Fruit fly (Drosophila melanogaster) whole organism, embryonic: ENCODE results near the gene Tctp.

ENCODE experiments used
- Atf-2 ChIP-seq: fragments of 200-800 bp; sonication (Bioruptor generic); optimal IDR thresholded peaks from 2 replicates; lab custom pipeline; 2016; ENCODE audit warnings: missing biosample characterization, missing genetic modification characterization
- C15 ChIP-seq: fragments of 200-800 bp; sonication (Bioruptor generic); IDR thresholded peaks from 3 replicates; pipeline ENCODE4 v1.3.6; 2022; ENCODE audit warnings: missing biosample characterization, missing genetic modification characterization
- CG10209 ChIP-seq: fragments of 200-800 bp; sonication (Bioruptor generic); optimal IDR thresholded peaks from 3 replicates; lab custom pipeline; 2017; ENCODE audit warnings: missing biosample characterization, mild to moderate bottlenecking, missing genetic modification characterization, missing genetic modification reagents
- CG11085 ChIP-seq: fragments of 200-800 bp; sonication (Bioruptor generic); IDR thresholded peaks from 2 replicates; pipeline ENCODE4 v1.3.6; 2022; ENCODE audit warnings: missing biosample characterization, missing genetic modification characterization
- CG11247 ChIP-seq: fragments of 200-800 bp; sonication (Bioruptor generic); IDR thresholded peaks from 2 replicates; pipeline ENCODE4 v1.3.6; 2022; ENCODE audit warnings: missing biosample characterization, missing genetic modification characterization
- CG11696 ChIP-seq: fragments of 200-800 bp; sonication (Bioruptor generic); IDR thresholded peaks from 2 replicates; pipeline ENCODE4 v1.3.6; 2022; ENCODE audit warnings: missing biosample characterization, missing genetic modification characterization
- CG12071 ChIP-seq: fragments of 200-800 bp; sonication (Bioruptor generic); optimal IDR thresholded peaks from 3 replicates; lab custom pipeline; 2018; ENCODE audit warnings: missing biosample characterization, mild to moderate bottlenecking, missing genetic modification characterization
- CG13624 ChIP-seq: fragments of 200-800 bp; sonication (Bioruptor generic); optimal IDR thresholded peaks from 2 replicates; lab custom pipeline; 2016; ENCODE audit warnings: missing biosample characterization, missing genetic modification characterization
- CG13775 ChIP-seq: fragments of 200-800 bp; sonication (Bioruptor generic); optimal IDR thresholded peaks from 3 replicates; lab custom pipeline; 2017; ENCODE audit warnings: missing biosample characterization, mild to moderate bottlenecking, missing genetic modification characterization
- CG15011 ChIP-seq: fragments of 200-800 bp; sonication (Bioruptor generic); optimal IDR thresholded peaks from 3 replicates; lab custom pipeline; 2018; ENCODE audit warnings: missing biosample characterization, mild to moderate bottlenecking, missing genetic modification characterization
- CG15479 ChIP-seq: fragments of 200-800 bp; sonication (Bioruptor generic); optimal IDR thresholded peaks from 3 replicates; lab custom pipeline; 2019; ENCODE audit warnings: missing biosample characterization, mild to moderate bottlenecking, missing genetic modification characterization, moderate library complexity
- CG18262 ChIP-seq: fragments of 200-800 bp; optimal IDR thresholded peaks from 3 replicates; lab custom pipeline; 2019; ENCODE audit warnings: missing biosample characterization, mild to moderate bottlenecking, missing genetic modification characterization, moderate library complexity
- CG2889 ChIP-seq: fragments of 200-800 bp; sonication (Bioruptor generic); IDR thresholded peaks from 3 replicates; pipeline ENCODE4 v1.3.6; 2022; ENCODE audit warnings: missing biosample characterization, missing genetic modification characterization
- CG6654 ChIP-seq: fragments of 200-800 bp; sonication (Bioruptor generic); optimal IDR thresholded peaks from 2 replicates; lab custom pipeline; 2017; ENCODE audit warnings: missing biosample characterization, mild to moderate bottlenecking, missing genetic modification characterization
- CG6765 ChIP-seq: fragments of 200-800 bp; sonication (Bioruptor generic); optimal IDR thresholded peaks from 3 replicates; lab custom pipeline; 2017; ENCODE audit warnings: missing biosample characterization, mild to moderate bottlenecking, missing genetic modification characterization
- CG7745 ChIP-seq: fragments of 200-800 bp; sonication (Bioruptor generic); optimal IDR thresholded peaks from 2 replicates; lab custom pipeline; 2018; ENCODE audit warnings: missing biosample characterization, mild to moderate bottlenecking, missing genetic modification characterization, moderate library complexity
- CG8388 ChIP-seq: fragments of 200-800 bp; sonication (Bioruptor generic); optimal IDR thresholded peaks from 2 replicates; lab custom pipeline; 2019; ENCODE audit warnings: missing biosample characterization, mild to moderate bottlenecking, missing genetic modification characterization, moderate library complexity
- Doc2 ChIP-seq: fragments of 200-800 bp; sonication (Bioruptor generic); IDR thresholded peaks from 2 replicates; pipeline ENCODE4 v1.3.6; 2022; ENCODE audit warnings: missing biosample characterization, missing genetic modification characterization
- Fer3 ChIP-seq: fragments of 200-800 bp; sonication (Bioruptor generic); optimal IDR thresholded peaks from 2 replicates; lab custom pipeline; 2018; ENCODE audit warnings: missing biosample characterization, mild to moderate bottlenecking, missing genetic modification characterization, moderate library complexity
- HLH3B ChIP-seq: fragments of 200-800 bp; sonication (Bioruptor generic); IDR thresholded peaks from 2 replicates; pipeline ENCODE4 v1.3.6; 2022; ENCODE audit warnings: missing biosample characterization, missing genetic modification characterization
- Mrtf ChIP-seq: fragments of 200-800 bp; sonication (Bioruptor generic); IDR thresholded peaks from 3 replicates; pipeline ENCODE4 v1.3.6; 2022; ENCODE audit warnings: missing biosample characterization, missing genetic modification characterization
- NFAT ChIP-seq: fragments of 200-800 bp; sonication (Bioruptor generic); IDR thresholded peaks from 2 replicates; pipeline ENCODE4 v1.3.6; 2022; ENCODE audit warnings: missing biosample characterization, missing genetic modification characterization
- Ravus ChIP-seq: fragments of 200-800 bp; sonication (Bioruptor generic); IDR thresholded peaks from 2 replicates; pipeline ENCODE4 v1.3.6; 2022; ENCODE audit warnings: missing biosample characterization, missing genetic modification characterization
- Stat92E ChIP-seq, 3 experiments: fragments of >200 bp in 2 of 3; fragments of 200-800 bp in 1 of 3; sonication (Bioruptor generic) in 1 of 3; optimal IDR thresholded peaks; 2 replicates each; lab custom pipeline; 2017 to 2019; ENCODE audit warnings: missing biosample characterization in 3 of 3, missing genetic modification characterization in 3 of 3, mild to moderate bottlenecking in 1 of 3, moderate library complexity in 1 of 3
- Trl ChIP-seq, 3 experiments: fragments of >200 bp in 2 of 3; fragments of 200-800 bp in 1 of 3; sonication (Bioruptor generic) in 1 of 3; optimal IDR thresholded peaks; 2 replicates in 1 of 3; 3 replicates in 2 of 3; lab custom pipeline; 2016 to 2017; ENCODE audit warnings: missing biosample characterization in 1 of 3, missing genetic modification characterization in 1 of 3
- btn ChIP-seq: fragments of 200-800 bp; sonication (Bioruptor generic); optimal IDR thresholded peaks from 2 replicates; lab custom pipeline; 2016; ENCODE audit warnings: missing biosample characterization, missing genetic modification characterization
- chif ChIP-seq, 2 experiments: fragments of 200-800 bp; sonication (Bioruptor generic); optimal IDR thresholded peaks; 3 replicates each; lab custom pipeline; 2016; ENCODE audit warnings: missing biosample characterization in 2 of 2, missing genetic modification characterization in 2 of 2
- chinmo ChIP-seq: fragments of 200-800 bp; sonication (Bioruptor generic); IDR thresholded peaks from 4 replicates; pipeline ENCODE4 v1.3.6; 2022; ENCODE audit warnings: missing biosample characterization, missing genetic modification characterization; ENCODE audit not compliant: partially characterized antibody
- esg ChIP-seq: fragments of 200-800 bp; sonication (Bioruptor generic); conservative IDR thresholded peaks from 2 replicates; pipeline ENCODE4 v1.3.6; 2022; ENCODE audit warnings: missing biosample characterization, missing genetic modification characterization
- ftz-f1 ChIP-seq: fragments of 200-800 bp; sonication (Bioruptor generic); optimal IDR thresholded peaks from 2 replicates; lab custom pipeline; 2016; ENCODE audit warnings: missing biosample characterization, missing genetic modification characterization
- gsb ChIP-seq: fragments of 200-800 bp; sonication (Bioruptor generic); IDR thresholded peaks from 2 replicates; pipeline ENCODE4 v1.3.6; 2022; ENCODE audit warnings: missing biosample characterization, missing genetic modification characterization
- gt ChIP-seq: fragments of 200-800 bp; sonication (Bioruptor generic); IDR thresholded peaks from 2 replicates; pipeline ENCODE4 v1.3.6; 2022; ENCODE audit warnings: missing biosample characterization, missing genetic modification characterization
- hbn ChIP-seq: fragments of 200-800 bp; sonication (Bioruptor generic); IDR thresholded peaks from 2 replicates; pipeline ENCODE4 v1.3.6; 2022; ENCODE audit warnings: missing biosample characterization, missing genetic modification characterization; ENCODE audit not compliant: partially characterized antibody
- lola ChIP-seq, 3 experiments: fragments of >200 bp in 2 of 3; fragments of 200-800 bp in 1 of 3; sonication (Bioruptor generic) in 1 of 3; optimal IDR thresholded peaks; 2 replicates each; lab custom pipeline; 2017 to 2019; ENCODE audit warnings: missing biosample characterization in 3 of 3, missing genetic modification characterization in 3 of 3, mild to moderate bottlenecking in 1 of 3, moderate library complexity in 1 of 3
- nerfin-2 ChIP-seq: fragments of 200-800 bp; sonication (Bioruptor generic); IDR thresholded peaks from 2 replicates; pipeline ENCODE4 v1.3.6; 2022; ENCODE audit warnings: missing biosample characterization, missing genetic modification characterization; ENCODE audit not compliant: partially characterized antibody
- phol ChIP-seq: fragments of 200-800 bp; sonication (Bioruptor generic); optimal IDR thresholded peaks from 3 replicates; lab custom pipeline; 2018; ENCODE audit warnings: missing biosample characterization, mild to moderate bottlenecking, missing genetic modification characterization, moderate library complexity
- run ChIP-seq: fragments of 200-800 bp; sonication (Bioruptor generic); optimal IDR thresholded peaks from 3 replicates; lab custom pipeline; 2018; ENCODE audit warnings: missing biosample characterization, mild to moderate bottlenecking, missing genetic modification characterization
- seq ChIP-seq: fragments of 200-800 bp; sonication (Bioruptor generic); IDR thresholded peaks from 2 replicates; pipeline ENCODE4 v1.3.6; 2022; ENCODE audit warnings: missing biosample characterization, missing genetic modification characterization
- slou ChIP-seq: fragments of 200-800 bp; sonication (Bioruptor generic); optimal IDR thresholded peaks from 3 replicates; lab custom pipeline; 2016; ENCODE audit warnings: missing biosample characterization, missing genetic modification characterization
- so ChIP-seq: fragments of 200-800 bp; sonication (Bioruptor generic); IDR thresholded peaks from 3 replicates; pipeline ENCODE4 v1.3.6; 2022; ENCODE audit warnings: missing biosample characterization, missing genetic modification characterization
- sqz ChIP-seq: fragments of 200-800 bp; sonication (Bioruptor generic); optimal IDR thresholded peaks from 3 replicates; lab custom pipeline; 2018; ENCODE audit warnings: missing biosample characterization, mild to moderate bottlenecking, missing genetic modification characterization
- sr ChIP-seq: fragments of 200-800 bp; sonication (Bioruptor generic); IDR thresholded peaks from 3 replicates; pipeline ENCODE4 v1.3.6; 2022; ENCODE audit warnings: missing biosample characterization, missing genetic modification characterization
- tio ChIP-seq: fragments of 200-800 bp; sonication (Bioruptor generic); optimal IDR thresholded peaks from 2 replicates; lab custom pipeline; 2017; ENCODE audit warnings: missing biosample characterization, missing genetic modification characterization, inconsistent platforms
- tna ChIP-seq: fragments of 200-800 bp; sonication (Bioruptor generic); IDR thresholded peaks from 2 replicates; pipeline ENCODE4 v1.3.6; 2022; ENCODE audit warnings: missing biosample characterization, missing genetic modification characterization; ENCODE audit not compliant: partially characterized antibody
- ttk ChIP-seq: fragments of 200-800 bp; sonication (Bioruptor generic); IDR thresholded peaks from 2 replicates; pipeline ENCODE4 v2.1.2; 2022; ENCODE audit warnings: missing biosample characterization, missing genetic modification characterization
- wek ChIP-seq: fragments of 200-800 bp; sonication (Bioruptor generic); optimal IDR thresholded peaks from 3 replicates; lab custom pipeline; 2018; ENCODE audit warnings: missing biosample characterization, mild to moderate bottlenecking, missing genetic modification characterization, moderate library complexity
- wor ChIP-seq: fragments of 200-800 bp; sonication (Bioruptor generic); IDR thresholded peaks from 2 replicates; pipeline ENCODE4 v1.3.6; 2022; ENCODE audit warnings: missing biosample characterization, missing genetic modification characterization
- zen2 ChIP-seq: fragments of 200-800 bp; sonication (Bioruptor generic); IDR thresholded peaks from 3 replicates; pipeline ENCODE4 v1.3.6; 2022; ENCODE audit warnings: missing biosample characterization, missing genetic modification characterization; ENCODE audit not compliant: partially characterized antibody

Gene Tctp

DNA sequence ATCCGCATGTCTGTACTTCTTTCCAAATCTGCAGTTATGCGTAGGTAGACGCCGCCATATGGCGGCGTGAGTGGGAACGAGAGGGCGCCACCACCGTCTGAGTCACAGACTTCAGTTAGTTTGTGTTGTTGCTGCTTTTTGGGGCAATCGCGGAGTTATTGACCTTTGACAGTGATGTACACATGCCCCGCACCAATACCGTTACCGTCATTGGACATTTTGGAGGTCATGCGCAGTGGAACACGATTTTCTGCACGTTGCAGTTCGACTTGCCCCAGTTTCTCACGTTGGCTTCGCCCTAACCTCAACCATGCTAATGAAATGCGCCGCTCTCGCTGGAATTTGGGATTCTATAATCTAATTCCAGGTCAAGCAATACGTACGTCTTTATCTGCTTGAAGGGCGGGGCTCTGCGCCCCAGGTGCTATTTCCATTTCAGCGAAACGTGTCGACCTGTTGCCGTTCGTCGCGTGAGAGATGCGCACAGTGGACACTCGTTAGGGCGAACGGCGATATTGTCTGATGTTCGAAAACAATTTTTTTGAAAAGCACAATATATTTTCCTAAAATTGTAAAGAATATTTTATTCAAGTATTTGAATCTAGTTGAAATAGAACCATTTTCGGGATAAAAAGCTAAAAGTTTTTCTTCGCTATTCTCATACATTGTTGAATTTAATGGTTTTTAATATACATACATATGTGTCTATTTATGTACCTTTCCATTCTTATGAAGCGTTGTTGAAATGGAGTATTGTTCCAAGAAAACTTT, 1.4 kb downstream of the Tctp start (continued):
- peak; percentile 55 to 66 for TF ChIP-seq chif (GFP tag; optimal IDR thresholded peaks at IDR 0.05; lab: Kevin White, UChicago)
- no peak for TF ChIP-seq run (tag; lab: Kevin White, UChicago)
- TF ChIP-seq C15 = peak; percentile 54; the same call in 1 of the 3 replicates
- no peak for TF ChIP-seq CG15011 (GFP tag; lab: Kevin White, UChicago)
- no peak for TF ChIP-seq wek (GFP tag; lab: Kevin White, UChicago)
- TF ChIP-seq zen2 (GFP tag; lab: Robert Waterston, UW) = no peak
- TF ChIP-seq CG12071 (GFP tag; lab: Kevin White, UChicago) = peak; percentile 58
- peak; percentile 67; the same call in 2 of the 3 replicates for TF ChIP-seq sr (GFP tag; lab: Robert Waterston, UW)
- peak; percentile 64 for TF ChIP-seq Mrtf
- TF ChIP-seq tio (GFP tag; lab: Kevin White, UChicago) = no peak
- peak; percentile 53 for TF ChIP-seq CG13775 (GFP tag; lab: Kevin White, UChicago)
- TF ChIP-seq CG7745 (tag; lab: Kevin White, UChicago) = no peak
- TF ChIP-seq wor (GFP tag; lab: Robert Waterston, UW) = peak; percentile 30; the same call in 1 of the 2 replicates
- TF ChIP-seq tna = no peak
- TF ChIP-seq Fer3 = peak; percentile 82
- peak; percentile 10 for TF ChIP-seq sqz (GFP tag; lab: Kevin White, UChicago)
- peak in 1 of 3 experiments; percentile 49 for TF ChIP-seq lola (GFP tag; optimal IDR thresholded peaks at IDR 0.05; lab: Kevin White, UChicago)
- TF ChIP-seq CG10209 (GFP tag; lab: Kevin White, UChicago) = peak; percentile 57
- peak; percentile 60 for TF ChIP-seq CG11247 (GFP tag; lab: Robert Waterston, UW)
- no peak for TF ChIP-seq gsb (GFP tag; lab: Robert Waterston, UW)
- no peak for TF ChIP-seq hbn (GFP tag; lab: Robert Waterston, UW)
- 0 out of 2 replicates have a peak, but pooled peaks have one; percentile 17 for TF ChIP-seq CG11696
- peak; percentile 83; the same call in 3 of the 4 replicates for TF ChIP-seq chinmo (GFP tag; lab: Robert Waterston, UW)
- TF ChIP-seq CG8388 (GFP tag; lab: Kevin White, UChicago) = peak; percentile 43
- peak; percentile 33; the same call in 1 of the 2 replicates for TF ChIP-seq gt (GFP tag; lab: Robert Waterston, UW)
- TF ChIP-seq CG15479 (GFP tag; lab: Kevin White, UChicago) = no peak
- peak; percentile 65 for TF ChIP-seq ttk (GFP tag; lab: Robert Waterston, UW)
- peak; percentile 64; the same call in 1 of the 3 replicates for TF ChIP-seq so (GFP tag; lab: Robert Waterston, UW)
- no peak for TF ChIP-seq nerfin-2
- peak; percentile 19 for TF ChIP-seq CG6654
- TF ChIP-seq slou (GFP tag; lab: Kevin White, UChicago) = peak; percentile 57
- TF ChIP-seq CG2889 (GFP tag; lab: Robert Waterston, UW) = peak; percentile 64
- TF ChIP-seq Doc2 (GFP tag; lab: Robert Waterston, UW) = no peak
- peak; percentile 52 for TF ChIP-seq CG6765
- peak; percentile 74 for TF ChIP-seq HLH3B (GFP tag; lab: Robert Waterston, UW)
- peak; percentile 87 for TF ChIP-seq NFAT (GFP tag; lab: Robert Waterston, UW)
- peak; percentile 64 for TF ChIP-seq CG11085 (GFP tag; lab: Robert Waterston, UW)
- no peak for TF ChIP-seq Stat92E (GFP tag; optimal IDR thresholded peaks at IDR 0.05; lab: Kevin White, UChicago)
- TF ChIP-seq CG18262 = peak; percentile 61
- TF ChIP-seq Ravus (GFP tag; lab: Robert Waterston, UW) = peak; percentile 33
- no peak for TF ChIP-seq btn
- peak; percentile 48 for TF ChIP-seq Atf-2
- no peak for TF ChIP-seq Trl (optimal IDR thresholded peaks at IDR 0.05; lab: Kevin White, UChicago)
- TF ChIP-seq Trl (GFP tag; optimal IDR thresholded peaks at IDR 0.05; lab: Kevin White, UChicago) = peak; percentile 63
- peak; percentile 60 for TF ChIP-seq ftz-f1 (GFP tag; lab: Kevin White, UChicago)
- TF ChIP-seq CG13624 (GFP tag; lab: Kevin White, UChicago) = peak; percentile 79
- peak; percentile 62 for TF ChIP-seq seq (GFP tag; lab: Robert Waterston, UW)
- TF ChIP-seq esg (GFP tag; lab: Robert Waterston, UW) = peak; percentile 52
- TF ChIP-seq phol (tag; lab: Kevin White, UChicago) = peak; percentile 64
